Fruit fly (Drosophila melanogaster) S2 (cell line): ENCODE data around the gene CG34299.

Experiments used
- CG8478 ChIP-seq: fragments of >200 bp; optimal IDR thresholded peaks from 2 replicates; lab custom pipeline; 2018
- CTCF ChIP-seq, 2 experiments: fragments of >200 bp; optimal IDR thresholded peaks; 2 replicates each; lab custom pipeline; 2018

- TF ChIP-seq CG8478 (lab: Kevin White, UChicago) (no peak), CTCF (optimal IDR thresholded peaks at IDR 0.05; lab: Kevin White, UChicago) (no peak)
Measured at dm6 chr3R:30216210-30216609, 33.2 kb upstream of the CG34299 start, which contains the start of gene CecC.
